Worm (Caenorhabditis elegans) whole organism, midembryonic: ENCODE results near the gene C49F8.14.

Source experiments
- T22C8.4 ChIP-seq: fragments of 200-800 bp; sonication (Bioruptor generic); IDR thresholded peaks from 2 replicates; pipeline ENCODE4 v1.3.6; 2022; ENCODE audit warnings: missing genetic modification characterization, missing compliant biosample characterization
- cog-1 ChIP-seq: sonication (generic microtip); optimal IDR thresholded peaks from 2 replicates; lab custom pipeline; 2016; ENCODE audit warnings: missing genetic modification characterization, missing compliant biosample characterization
- flt-1 ChIP-seq: fragments of 200-800 bp; sonication (Bioruptor generic); IDR thresholded peaks from 2 replicates; pipeline ENCODE4 v1.3.6; 2022; ENCODE audit warnings: missing genetic modification characterization, missing compliant biosample characterization
- klf-2 ChIP-seq: fragments of 200-800 bp; sonication (Bioruptor generic); conservative IDR thresholded peaks from 2 replicates; pipeline ENCODE4 v1.3.6; 2022; ENCODE audit warnings: missing genetic modification reagents, missing genetic modification characterization, missing compliant biosample characterization
- med-1 ChIP-seq: sonication (generic microtip); optimal IDR thresholded peaks from 2 replicates; lab custom pipeline; 2017; ENCODE audit warnings: missing genetic modification characterization, mild to moderate bottlenecking, missing compliant biosample characterization, antibody characterized with exemption, missing genetic modification reagents; ENCODE audit not compliant: insufficient read depth
- ref-1 ChIP-seq: fragments of 200-800 bp; sonication (Bioruptor generic); conservative IDR thresholded peaks from 2 replicates; pipeline ENCODE4 v1.3.6; 2022; ENCODE audit warnings: missing genetic modification reagents, missing genetic modification characterization, missing compliant biosample characterization
- tab-1 ChIP-seq: fragments of 200-800 bp; sonication (Bioruptor generic); IDR thresholded peaks from 2 replicates; pipeline ENCODE4 v1.3.6; 2022; ENCODE audit warnings: missing genetic modification characterization, missing compliant biosample characterization
- ztf-23 ChIP-seq: fragments of 200-800 bp; sonication (Bioruptor generic); IDR thresholded peaks from 2 replicates; pipeline ENCODE4 v1.3.6; 2022; ENCODE audit warnings: missing genetic modification reagents, missing genetic modification characterization, missing compliant biosample characterization
- ztf-29 ChIP-seq: fragments of 200-800 bp; sonication (Bioruptor generic); IDR thresholded peaks from 2 replicates; pipeline ENCODE4 v1.3.6; 2022; ENCODE audit warnings: missing genetic modification reagents, missing genetic modification characterization, missing compliant biosample characterization

C49F8.14 gene

DNA sequence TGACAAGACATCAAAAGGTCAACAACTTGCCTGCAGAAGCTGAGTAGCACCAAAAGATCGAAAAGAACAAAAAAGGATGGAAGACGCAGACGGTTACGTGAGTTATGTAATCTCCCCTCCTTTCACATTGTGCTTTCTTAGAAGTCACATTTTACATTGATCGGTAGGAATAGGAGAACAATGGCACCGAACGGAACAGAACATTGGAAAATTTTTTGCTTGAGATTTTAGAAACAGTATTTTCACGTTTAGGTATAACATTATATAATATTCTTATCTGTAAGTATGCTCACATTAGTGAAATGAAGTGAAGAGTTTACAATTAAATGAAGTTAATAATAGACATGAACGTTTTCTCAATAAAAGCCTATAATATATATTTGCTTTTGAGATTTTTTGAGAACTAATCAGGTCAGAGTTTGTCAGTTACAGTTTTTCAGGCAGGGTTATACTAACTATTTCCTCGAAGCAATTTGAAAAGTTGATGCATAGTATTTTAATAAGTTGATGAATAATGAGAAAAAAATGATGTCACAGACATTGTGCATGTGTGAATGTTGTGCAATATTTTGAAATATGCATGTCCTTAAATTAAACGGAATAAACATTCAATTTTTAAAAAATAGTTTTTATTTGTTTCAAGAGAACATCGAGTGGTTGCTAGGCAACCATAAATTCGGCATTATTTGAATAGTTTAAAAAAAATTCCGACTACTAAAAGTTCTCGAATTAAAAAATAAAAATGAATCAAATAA, 4.4 kb upstream of the C49F8.14 start:
- TF ChIP-seq ztf-29 (GFP tag; lab: Robert Waterston, UW) (no peak), flt-1 (GFP tag; lab: Robert Waterston, UW) (no peak), klf-2 (GFP tag; lab: Robert Waterston, UW) (no peak), T22C8.4 (GFP tag; lab: Robert Waterston, UW) (no peak), tab-1 (no peak), med-1 (no peak), ref-1 (no peak), ztf-23 (GFP tag; lab: Robert Waterston, UW) (no peak), cog-1 (tag; lab: Kevin White, UChicago) (no peak)

- TF ChIP-seq klf-2 (GFP tag; lab: Robert Waterston, UW) (no peak), ref-1 (no peak), cog-1 (tag; lab: Kevin White, UChicago) (no peak), tab-1 (no peak), ztf-29 (GFP tag; lab: Robert Waterston, UW) (no peak), med-1 (no peak), T22C8.4 (GFP tag; lab: Robert Waterston, UW) (no peak), flt-1 (GFP tag; lab: Robert Waterston, UW) (no peak), ztf-23 (GFP tag; lab: Robert Waterston, UW) (no peak)
Observed at ce11 chrX:13379072-13379471, 2.3 kb upstream of the C49F8.14 start.

DNA sequence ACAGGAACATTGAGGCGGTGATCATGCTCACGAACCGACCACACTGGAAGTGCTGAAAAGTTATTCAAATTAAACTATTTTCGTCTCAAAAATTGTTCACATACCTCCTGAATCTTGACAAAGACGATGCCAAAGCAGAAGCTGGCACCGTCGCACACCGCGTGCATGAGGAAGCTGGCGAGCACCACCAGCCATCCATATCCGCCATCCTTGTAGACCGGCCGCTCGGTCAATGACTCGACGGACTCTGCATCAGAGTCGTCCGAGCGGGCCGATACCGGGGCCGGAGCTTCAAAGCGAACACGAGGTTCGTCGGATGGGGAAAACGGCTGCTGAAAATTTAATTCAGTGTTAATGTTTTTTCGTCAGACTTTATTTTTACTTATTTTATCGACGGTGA, 564 bp downstream of the C49F8.14 start:
- TF ChIP-seq med-1 (no peak), klf-2 (GFP tag; lab: Robert Waterston, UW) (no peak), T22C8.4 (GFP tag; lab: Robert Waterston, UW) (no peak), flt-1 (GFP tag; lab: Robert Waterston, UW) (no peak), tab-1 (no peak), ztf-23 (GFP tag; lab: Robert Waterston, UW) (no peak), ztf-29 (GFP tag; lab: Robert Waterston, UW) (no peak), ref-1 (no peak), cog-1 (tag; lab: Kevin White, UChicago) (no peak)

ce11 chrX:13368283-13368682, 8.5 kb downstream of the C49F8.14 start:
- TF ChIP-seq ztf-29 (GFP tag; lab: Robert Waterston, UW), result no peak
- TF ChIP-seq med-1, result no peak
- no peak for TF ChIP-seq ztf-23 (GFP tag; lab: Robert Waterston, UW)
- TF ChIP-seq ref-1, result no peak
- no peak for TF ChIP-seq flt-1 (GFP tag; lab: Robert Waterston, UW)
- TF ChIP-seq cog-1 (tag; lab: Kevin White, UChicago), result no peak
- TF ChIP-seq T22C8.4 (GFP tag; lab: Robert Waterston, UW), result no peak

ce11 chrX:13366955-13367354, 9.8 kb downstream of the C49F8.14 start:
- TF ChIP-seq tab-1 (no peak), ztf-29 (GFP tag; lab: Robert Waterston, UW) (no peak), cog-1 (tag; lab: Kevin White, UChicago) (no peak), ztf-23 (GFP tag; lab: Robert Waterston, UW) (no peak), med-1 (no peak), T22C8.4 (GFP tag; lab: Robert Waterston, UW) (no peak), klf-2 (GFP tag; lab: Robert Waterston, UW) (no peak), flt-1 (GFP tag; lab: Robert Waterston, UW) (no peak), ref-1 (no peak)

ce11 chrX:13364897-13365296, 11.9 kb downstream of the C49F8.14 start, which contains the start of gene C49F8.1:
Gene C49F8.1, minus strand, starts transcription at chrX:13364997.
- no peak for TF ChIP-seq ztf-29 (GFP tag; lab: Robert Waterston, UW)
- no peak for TF ChIP-seq cog-1 (tag; lab: Kevin White, UChicago)
- TF ChIP-seq tab-1, result no peak
- TF ChIP-seq ref-1, result no peak
- no peak for TF ChIP-seq ztf-23 (GFP tag; lab: Robert Waterston, UW)
- no peak for TF ChIP-seq T22C8.4 (GFP tag; lab: Robert Waterston, UW)
- no peak for TF ChIP-seq flt-1 (GFP tag; lab: Robert Waterston, UW)
- TF ChIP-seq med-1, result no peak
- no peak for TF ChIP-seq klf-2 (GFP tag; lab: Robert Waterston, UW)

DNA sequence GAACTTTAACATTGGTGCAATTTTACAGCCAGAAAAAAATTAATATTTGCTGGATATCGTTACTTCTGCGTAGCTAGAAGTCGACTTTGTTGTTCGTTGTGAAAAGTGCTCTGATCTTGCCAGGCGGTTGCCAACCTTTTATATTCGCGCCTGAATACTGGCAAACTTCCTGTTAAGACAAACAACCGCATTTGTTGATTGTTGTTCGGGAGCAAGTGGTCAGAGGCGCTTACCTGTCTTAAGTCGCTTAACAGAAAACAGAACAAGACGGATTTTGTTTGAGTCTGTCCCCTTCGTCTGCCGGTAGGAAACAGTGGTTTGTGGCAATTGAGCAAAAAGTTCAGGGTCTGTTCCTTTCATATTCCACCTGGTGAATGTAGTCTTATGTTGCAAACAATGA, 14.3 kb downstream of the C49F8.14 start, which contains the start of gene C49F8.15:
TSS of gene C49F8.15 (minus strand) at position 101 of the 400 bp plus-strand sequence.
- TF ChIP-seq med-1 (no peak), flt-1 (GFP tag; lab: Robert Waterston, UW) (no peak), ztf-29 (GFP tag; lab: Robert Waterston, UW) (no peak), tab-1 (no peak), klf-2 (GFP tag; lab: Robert Waterston, UW) (no peak), T22C8.4 (GFP tag; lab: Robert Waterston, UW) (no peak), cog-1 (tag; lab: Kevin White, UChicago) (no peak)

DNA sequence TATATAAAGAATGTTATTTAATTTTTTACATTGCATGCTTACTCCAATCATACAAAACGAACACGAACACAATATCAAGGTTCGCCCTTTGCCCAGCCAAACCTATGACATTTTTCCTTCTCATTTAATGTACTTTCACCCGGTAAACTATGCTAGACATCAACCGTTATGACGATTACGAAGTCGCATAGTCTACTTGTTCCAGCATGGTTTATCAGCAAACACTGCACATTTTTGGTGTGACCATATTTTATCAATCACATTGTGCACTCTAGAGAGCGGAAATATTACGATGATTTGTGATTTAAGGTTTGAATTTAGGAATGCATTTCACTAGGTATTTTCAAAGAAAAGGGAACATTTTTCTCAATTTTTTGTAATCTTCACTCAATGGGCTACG, 16.1 kb downstream of the C49F8.14 start:
- TF ChIP-seq ref-1, result no peak
- no peak for TF ChIP-seq klf-2 (GFP tag; lab: Robert Waterston, UW)
- TF ChIP-seq tab-1, result no peak
- TF ChIP-seq flt-1 (GFP tag; lab: Robert Waterston, UW), result no peak
- no peak for TF ChIP-seq cog-1 (tag; lab: Kevin White, UChicago)
- no peak for TF ChIP-seq med-1
- no peak for TF ChIP-seq T22C8.4 (GFP tag; lab: Robert Waterston, UW)
- TF ChIP-seq ztf-29 (GFP tag; lab: Robert Waterston, UW), result no peak
- TF ChIP-seq ztf-23 (GFP tag; lab: Robert Waterston, UW), result no peak

ce11 chrX:13359800-13360199, 16.9 kb downstream of the C49F8.14 start:
- no peak for TF ChIP-seq cog-1 (tag; lab: Kevin White, UChicago)
- TF ChIP-seq med-1, result no peak
- no peak for TF ChIP-seq klf-2 (GFP tag; lab: Robert Waterston, UW)
- TF ChIP-seq flt-1 (GFP tag; lab: Robert Waterston, UW), result no peak

ce11 chrX:13358573-13358972, 18.2 kb downstream of the C49F8.14 start:
- TF ChIP-seq T22C8.4 (GFP tag; lab: Robert Waterston, UW) (no peak), cog-1 (tag; lab: Kevin White, UChicago) (no peak), ztf-23 (GFP tag; lab: Robert Waterston, UW) (no peak), tab-1 (no peak), klf-2 (GFP tag; lab: Robert Waterston, UW) (no peak), ref-1 (no peak), ztf-29 (GFP tag; lab: Robert Waterston, UW) (no peak), flt-1 (GFP tag; lab: Robert Waterston, UW) (no peak), med-1 (no peak)
